Worm (Caenorhabditis elegans) whole organism, early embryonic: Measurements from ENCODE around the gene cah-4.

Source experiments
- B0310.2 ChIP-seq: sonication (generic microtip); optimal IDR thresholded peaks from 2 replicates; lab custom pipeline; 2016; ENCODE audit warnings: mild to moderate bottlenecking, missing genetic modification characterization, missing compliant biosample characterization
- aly-1 ChIP-seq: sonication (generic microtip); optimal IDR thresholded peaks from 2 replicates; lab custom pipeline; 2016; ENCODE audit warnings: missing genetic modification characterization, missing compliant biosample characterization
- ama-1 ChIP-seq: fragments of 150-350 bp; optimal IDR thresholded peaks from 2 replicates; lab custom pipeline; 2014
- ceh-13 ChIP-seq: fragments of 200-800 bp; sonication (Bioruptor generic); optimal IDR thresholded peaks from 2 replicates; lab custom pipeline; 2018; ENCODE audit warnings: mild to moderate bottlenecking, missing genetic modification characterization, missing compliant biosample characterization
- ceh-36 ChIP-seq: sonication (generic microtip); optimal IDR thresholded peaks from 2 replicates; lab custom pipeline; 2016; ENCODE audit warnings: missing genetic modification characterization, inconsistent platforms, missing compliant biosample characterization
- ets-7 ChIP-seq: sonication (generic microtip); optimal IDR thresholded peaks from 2 replicates; lab custom pipeline; 2016; ENCODE audit warnings: missing genotype, missing genetic modification characterization, missing compliant biosample characterization
- flt-1 ChIP-seq: fragments of 200-800 bp; sonication (Bioruptor generic); IDR thresholded peaks from 2 replicates; pipeline ENCODE4 v1.3.6; 2022; ENCODE audit warnings: missing genetic modification characterization, missing compliant biosample characterization
- hmbx-1 ChIP-seq: sonication (generic microtip); optimal IDR thresholded peaks from 2 replicates; lab custom pipeline; 2016; ENCODE audit warnings: mild to moderate bottlenecking, missing genetic modification characterization, missing compliant biosample characterization
- hnd-1 ChIP-seq: sonication (generic microtip); optimal IDR thresholded peaks from 2 replicates; lab custom pipeline; 2016; ENCODE audit warnings: missing genetic modification characterization, missing compliant biosample characterization
- pes-1 ChIP-seq: fragments of 200-800 bp; sonication (Bioruptor generic); IDR thresholded peaks from 2 replicates; pipeline ENCODE4 v1.3.6; 2022; ENCODE audit warnings: missing genetic modification reagents, missing genetic modification characterization, missing compliant biosample characterization
- scrt-1 ChIP-seq: fragments of 200-800 bp; sonication (Bioruptor generic); IDR thresholded peaks from 2 replicates; pipeline ENCODE4 v1.3.6; 2022; ENCODE audit warnings: missing genetic modification characterization, missing compliant biosample characterization
- sea-1 ChIP-seq: fragments of 200-800 bp; sonication (Bioruptor generic); conservative IDR thresholded peaks from 2 replicates; pipeline ENCODE4 v1.3.6; 2022; ENCODE audit warnings: missing genetic modification characterization, missing compliant biosample characterization
- tbx-11 ChIP-seq: fragments of 200-800 bp; sonication (Bioruptor generic); IDR thresholded peaks from 2 replicates; pipeline ENCODE4 v1.3.6; 2022; ENCODE audit warnings: missing genetic modification characterization, missing compliant biosample characterization
- tra-4 ChIP-seq: sonication (generic microtip); optimal IDR thresholded peaks from 2 replicates; lab custom pipeline; 2017; ENCODE audit warnings: missing genetic modification characterization, missing compliant biosample characterization

DNA sequence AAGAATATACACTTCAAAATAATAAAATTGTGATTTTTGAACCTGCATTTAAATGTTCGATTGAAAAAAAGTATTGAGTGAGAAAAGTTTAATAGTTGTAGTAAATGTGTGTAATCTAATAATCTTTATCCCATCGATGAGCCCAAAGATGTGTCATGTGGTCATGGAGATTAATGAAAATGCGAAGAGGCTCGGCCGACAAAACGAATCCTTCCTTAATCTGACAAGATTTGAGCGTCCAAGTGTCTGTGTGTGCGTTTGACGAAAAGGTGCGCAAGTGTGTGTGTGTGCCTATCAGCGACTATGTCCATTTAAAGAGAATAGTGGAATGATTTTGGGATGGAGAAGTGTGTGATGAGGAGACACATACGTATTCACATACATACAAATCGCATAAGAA is 31.7 kb downstream of the cah-4 start:
- no peak for TF ChIP-seq sea-1 (GFP tag; lab: Robert Waterston, UW)
- TF ChIP-seq ama-1 (lab: Kevin White, UChicago) = no peak
- no peak for TF ChIP-seq hnd-1 (tag; lab: Kevin White, UChicago)
- no peak for TF ChIP-seq ets-7 (tag; lab: Kevin White, UChicago)
- TF ChIP-seq tra-4 (tag; lab: Kevin White, UChicago) = no peak
- no peak for TF ChIP-seq flt-1 (GFP tag; lab: Robert Waterston, UW)
- TF ChIP-seq aly-1 (tag; lab: Kevin White, UChicago) = no peak
- TF ChIP-seq ceh-36 (tag; lab: Kevin White, UChicago) = peak; percentile 5
- TF ChIP-seq tbx-11 (GFP tag; lab: Robert Waterston, UW) = no peak
- TF ChIP-seq pes-1 (GFP tag; lab: Robert Waterston, UW) = no peak
- TF ChIP-seq scrt-1 = no peak
- TF ChIP-seq hmbx-1 (tag; lab: Kevin White, UChicago) = no peak
- TF ChIP-seq B0310.2 (tag; lab: Kevin White, UChicago) = no peak
- TF ChIP-seq ceh-13 (GFP tag; lab: Kevin White, UChicago) = no peak
